Worm (Caenorhabditis elegans): ENCODE data around the gene elo-5.
"Not testable (repeated sequence)": the region's sequence is repeated elsewhere in the genome, so short reads cannot be mapped to it uniquely, and the experiment has no call there.

Gene elo-5

ce11 chrIV:5354124-5354523 is 22.8 kb downstream of the elo-5 start, which contains the start of gene Y4C6B.1:
Y4C6B.1 (plus strand) TSS chrIV:5354488.
- TF ChIP-seq him-1 (tag; optimal IDR thresholded peaks at IDR 0.05) (no peak), W03F9.2 (tag; optimal IDR thresholded peaks at IDR 0.05) (no peak), dao-5 (tag; optimal IDR thresholded peaks at IDR 0.05) (no peak)

ce11 chrIV:5353364-5353763 is 23.6 kb downstream of the elo-5 start, which contains the start of gene Y4C6B.7:
Y4C6B.7 (minus strand) TSS chrIV:5353464.
- TF ChIP-seq him-1 (tag; optimal IDR thresholded peaks at IDR 0.05): no peak
- no peak for TF ChIP-seq W03F9.2 (tag; optimal IDR thresholded peaks at IDR 0.05)
- no peak for TF ChIP-seq dao-5 (tag; optimal IDR thresholded peaks at IDR 0.05)

ce11 chrIV:5350480-5351193 is 26.3 kb downstream of the elo-5 start, which contains the start of gene gba-4:
gba-4 (minus strand) TSS chrIV:5350897.
- TF ChIP-seq him-1, dao-5, W03F9.2 (tag; optimal IDR thresholded peaks at IDR 0.05): not testable (repeated sequence)

- peak; percentile 10 for TF ChIP-seq W03F9.2 (tag; optimal IDR thresholded peaks at IDR 0.05)
- no peak for TF ChIP-seq dao-5 (tag; optimal IDR thresholded peaks at IDR 0.05)
Measured at ce11 chrIV:5344168-5344567, 32.7 kb downstream of the elo-5 start.

- TF ChIP-seq him-1 (tag; optimal IDR thresholded peaks at IDR 0.05): no peak
- no peak for TF ChIP-seq W03F9.2 (tag; optimal IDR thresholded peaks at IDR 0.05)
- no peak for TF ChIP-seq dao-5 (tag; optimal IDR thresholded peaks at IDR 0.05)
Measured at ce11 chrIV:5339255-5339654, 37.7 kb downstream of the elo-5 start, which contains the start of gene Y4C6B.2. Y4C6B.2 (plus strand) TSS chrIV:5339574.

- TF ChIP-seq him-1 (tag; optimal IDR thresholded peaks at IDR 0.05): no peak
- no peak for TF ChIP-seq W03F9.2 (tag; optimal IDR thresholded peaks at IDR 0.05)
- no peak for TF ChIP-seq dao-5 (tag; optimal IDR thresholded peaks at IDR 0.05)
Measured at ce11 chrIV:5337649-5338048, 39.3 kb downstream of the elo-5 start.

- TF ChIP-seq W03F9.2 (tag; optimal IDR thresholded peaks at IDR 0.05) (no peak), dao-5 (tag; optimal IDR thresholded peaks at IDR 0.05) (peak; percentile 22)
Measured at ce11 chrIV:5334518-5334917, 42.4 kb downstream of the elo-5 start.

- TF ChIP-seq W03F9.2 (tag; optimal IDR thresholded peaks at IDR 0.05): no peak
- no peak for TF ChIP-seq him-1 (tag; optimal IDR thresholded peaks at IDR 0.05)
- TF ChIP-seq dao-5 (tag; optimal IDR thresholded peaks at IDR 0.05): no peak
Measured at ce11 chrIV:5333484-5333883, 43.4 kb downstream of the elo-5 start.

- no peak for TF ChIP-seq W03F9.2 (tag; optimal IDR thresholded peaks at IDR 0.05)
- TF ChIP-seq him-1 (tag; optimal IDR thresholded peaks at IDR 0.05): no peak
- no peak for TF ChIP-seq dao-5 (tag; optimal IDR thresholded peaks at IDR 0.05)
Measured at ce11 chrIV:5332178-5332577, 44.7 kb downstream of the elo-5 start, which contains the start of gene Y4C6B.3. Y4C6B.3 (plus strand) TSS chrIV:5332478.

ce11 chrIV:5326144-5326543 is 50.8 kb downstream of the elo-5 start, which contains the start of gene Y4C6B.4:
Y4C6B.4 (plus strand) TSS chrIV:5326444.
- no peak for TF ChIP-seq dao-5 (tag; optimal IDR thresholded peaks at IDR 0.05)
- no peak for TF ChIP-seq W03F9.2 (tag; optimal IDR thresholded peaks at IDR 0.05)
- no peak for TF ChIP-seq him-1 (tag; optimal IDR thresholded peaks at IDR 0.05)
